Worm (Caenorhabditis elegans) whole organism, L3 larva: ENCODE data around the gene F15B9.8.

Experiments used
- R02D3.7 ChIP-seq: fragments of 150-350 bp; optimal IDR thresholded peaks from 2 replicates; lab custom pipeline; 2014; ENCODE audit warnings: missing biosample characterization, missing genetic modification characterization
- ZK546.5 ChIP-seq: sonication (generic microtip); optimal IDR thresholded peaks from 2 replicates; lab custom pipeline; 2017; ENCODE audit warnings: missing biosample characterization, missing genetic modification characterization
- aly-2 ChIP-seq: fragments of 150-350 bp; optimal IDR thresholded peaks from 2 replicates; lab custom pipeline; 2014; ENCODE audit warnings: missing biosample characterization, missing genetic modification characterization
- ama-1 ChIP-seq: fragments of 150-350 bp; optimal IDR thresholded peaks from 2 replicates; lab custom pipeline; 2018
- ceh-16 ChIP-seq: sonication (generic microtip); optimal IDR thresholded peaks from 2 replicates; lab custom pipeline; 2017; ENCODE audit warnings: missing biosample characterization, missing genetic modification characterization
- ceh-28 ChIP-seq: fragments of 150-350 bp; optimal IDR thresholded peaks from 2 replicates; lab custom pipeline; 2014; ENCODE audit warnings: missing biosample characterization, missing genetic modification reagents, missing genetic modification characterization
- ceh-82 ChIP-seq: fragments of 150-350 bp; optimal IDR thresholded peaks from 2 replicates; lab custom pipeline; 2014; ENCODE audit warnings: missing biosample characterization, missing genetic modification characterization
- ceh-9 ChIP-seq: sonication (generic microtip); optimal IDR thresholded peaks from 2 replicates; lab custom pipeline; 2018; ENCODE audit warnings: missing biosample characterization, missing genetic modification characterization
- daf-12 ChIP-seq: fragments of 150-350 bp; optimal IDR thresholded peaks from 2 replicates; lab custom pipeline; 2014; ENCODE audit warnings: missing biosample characterization, missing genetic modification reagents, missing genetic modification characterization
- egl-27 ChIP-seq: sonication (generic microtip); optimal IDR thresholded peaks from 4 replicates; lab custom pipeline; 2017; ENCODE audit warnings: missing biosample characterization, missing genetic modification reagents, missing genetic modification characterization
- egl-5 ChIP-seq: fragments of 150-350 bp; optimal IDR thresholded peaks from 2 replicates; lab custom pipeline; 2017; ENCODE audit warnings: missing biosample characterization, missing genetic modification reagents, missing genetic modification characterization, inconsistent platforms
- elt-1 ChIP-seq: fragments of 150-350 bp; optimal IDR thresholded peaks from 2 replicates; lab custom pipeline; 2014; ENCODE audit warnings: missing biosample characterization, missing genetic modification characterization
- elt-2 ChIP-seq: sonication (generic microtip); optimal IDR thresholded peaks from 2 replicates; lab custom pipeline; 2016; ENCODE audit warnings: missing genetic modification reagents, mild to moderate bottlenecking, missing genetic modification characterization, missing compliant biosample characterization
- elt-3 ChIP-seq, 3 experiments: fragments of 150-350 bp in 1 of 3; sonication (generic microtip) in 2 of 3; optimal IDR thresholded peaks; 2 replicates in 2 of 3; 4 replicates in 1 of 3; lab custom pipeline; 2014 to 2017; ENCODE audit warnings: missing biosample characterization in 3 of 3, missing genetic modification characterization in 3 of 3
- eor-1 ChIP-seq, 2 experiments: fragments of 150-350 bp; optimal IDR thresholded peaks; 2 replicates each; lab custom pipeline; 2014 to 2018; ENCODE audit warnings: missing biosample characterization in 2 of 2, missing genetic modification characterization in 2 of 2
- fkh-10 ChIP-seq: sonication (generic microtip); optimal IDR thresholded peaks from 2 replicates; lab custom pipeline; 2017; ENCODE audit warnings: missing biosample characterization, missing genetic modification reagents, missing genetic modification characterization
- fkh-2 ChIP-seq: fragments of 150-350 bp; optimal IDR thresholded peaks from 2 replicates; lab custom pipeline; 2014; ENCODE audit warnings: missing biosample characterization, missing genetic modification reagents, missing genetic modification characterization
- fos-1 ChIP-seq: fragments of 150-350 bp; optimal IDR thresholded peaks from 2 replicates; lab custom pipeline; 2014; ENCODE audit warnings: missing biosample characterization, missing genetic modification characterization
- hmg-11 ChIP-seq: sonication (generic microtip); optimal IDR thresholded peaks from 2 replicates; lab custom pipeline; 2016; ENCODE audit warnings: missing genetic modification characterization, missing compliant biosample characterization
- jun-1 ChIP-seq: fragments of 150-350 bp; optimal IDR thresholded peaks from 2 replicates; lab custom pipeline; 2014; ENCODE audit warnings: missing biosample characterization, missing genetic modification reagents, missing genetic modification characterization
- lin-15B ChIP-seq: fragments of 150-350 bp; optimal IDR thresholded peaks from 2 replicates; lab custom pipeline; 2014; ENCODE audit warnings: missing biosample characterization, missing genetic modification characterization
- lin-39 ChIP-seq: fragments of 150-350 bp; optimal IDR thresholded peaks from 2 replicates; lab custom pipeline; 2018; ENCODE audit warnings: missing biosample characterization, missing genetic modification reagents, missing genetic modification characterization
- lsy-12 ChIP-seq: sonication (generic microtip); optimal IDR thresholded peaks from 2 replicates; lab custom pipeline; 2016; ENCODE audit warnings: mild to moderate bottlenecking, missing genetic modification characterization, missing compliant biosample characterization
- mdl-1 ChIP-seq: fragments of 150-350 bp; optimal IDR thresholded peaks from 2 replicates; lab custom pipeline; 2014; ENCODE audit warnings: missing biosample characterization, missing genetic modification characterization
- mml-1 ChIP-seq: fragments of 150-350 bp; sonication (generic microtip); optimal IDR thresholded peaks from 3 replicates; lab custom pipeline; 2014; ENCODE audit warnings: missing biosample characterization, missing genetic modification characterization
- nfya-1 ChIP-seq: sonication (generic microtip); optimal IDR thresholded peaks from 2 replicates; lab custom pipeline; 2017; ENCODE audit warnings: missing genetic modification characterization, mild to moderate bottlenecking, missing compliant biosample characterization, antibody characterized with exemption, moderate library complexity; ENCODE audit not compliant: insufficient read depth
- nhr-11 ChIP-seq: fragments of 150-350 bp; optimal IDR thresholded peaks from 2 replicates; lab custom pipeline; 2014; ENCODE audit warnings: missing biosample characterization, missing genetic modification characterization
- nhr-12 ChIP-seq: fragments of 150-350 bp; optimal IDR thresholded peaks from 2 replicates; lab custom pipeline; 2014; ENCODE audit warnings: missing biosample characterization, missing genetic modification characterization
- nhr-23 ChIP-seq: fragments of 150-350 bp; optimal IDR thresholded peaks from 2 replicates; lab custom pipeline; 2014; ENCODE audit warnings: missing biosample characterization, missing genetic modification reagents, missing genetic modification characterization
- nhr-237 ChIP-seq: fragments of 150-350 bp; optimal IDR thresholded peaks from 2 replicates; lab custom pipeline; 2014; ENCODE audit warnings: missing biosample characterization, missing genetic modification characterization
- nhr-25 ChIP-seq: sonication (generic microtip); optimal IDR thresholded peaks from 2 replicates; lab custom pipeline; 2017; ENCODE audit warnings: missing biosample characterization, missing genetic modification characterization
- nhr-28 ChIP-seq: fragments of 150-350 bp; optimal IDR thresholded peaks from 2 replicates; lab custom pipeline; 2014; ENCODE audit warnings: missing biosample characterization, missing genetic modification characterization
- nhr-67 ChIP-seq: fragments of 150-350 bp; optimal IDR thresholded peaks from 2 replicates; lab custom pipeline; 2014; ENCODE audit warnings: missing biosample characterization, missing genetic modification characterization
- nhr-76 ChIP-seq: fragments of 150-350 bp; sonication (generic microtip); optimal IDR thresholded peaks from 5 replicates; lab custom pipeline; 2014; ENCODE audit warnings: missing biosample characterization, missing genetic modification characterization
- nhr-77 ChIP-seq: fragments of 150-350 bp; optimal IDR thresholded peaks from 2 replicates; lab custom pipeline; 2014; ENCODE audit warnings: missing biosample characterization, missing genetic modification characterization
- pha-4 ChIP-seq: fragments of 150-350 bp; optimal IDR thresholded peaks from 2 replicates; lab custom pipeline; 2014; ENCODE audit warnings: missing biosample characterization, missing genetic modification reagents, missing genetic modification characterization
- pqm-1 ChIP-seq: fragments of 150-350 bp; optimal IDR thresholded peaks from 2 replicates; lab custom pipeline; 2017; ENCODE audit warnings: missing biosample characterization, missing genetic modification characterization, inconsistent platforms
- sea-2 ChIP-seq: fragments of 150-350 bp; sonication (generic microtip); optimal IDR thresholded peaks from 4 replicates; lab custom pipeline; 2014; ENCODE audit warnings: missing biosample characterization, missing genetic modification reagents, missing genetic modification characterization
- skn-1 ChIP-seq: fragments of 150-350 bp; optimal IDR thresholded peaks from 2 replicates; lab custom pipeline; 2014; ENCODE audit warnings: missing biosample characterization, missing genetic modification characterization
- snpc-4 ChIP-seq: fragments of 150-350 bp; optimal IDR thresholded peaks from 2 replicates; lab custom pipeline; 2014; ENCODE audit warnings: missing biosample characterization, missing genetic modification characterization
- tbx-2 ChIP-seq: sonication (generic microtip); optimal IDR thresholded peaks from 2 replicates; lab custom pipeline; 2016; ENCODE audit warnings: mild to moderate bottlenecking, missing genetic modification characterization, missing compliant biosample characterization
- unc-39 ChIP-seq: sonication (generic microtip); optimal IDR thresholded peaks from 4 replicates; lab custom pipeline; 2017; ENCODE audit warnings: missing biosample characterization, missing genetic modification characterization
- unc-62 ChIP-seq: fragments of 150-350 bp; sonication (generic microtip); optimal IDR thresholded peaks from 4 replicates; lab custom pipeline; 2014; ENCODE audit warnings: missing biosample characterization, missing genetic modification reagents, missing genetic modification characterization
- zag-1 ChIP-seq: fragments of 150-350 bp; optimal IDR thresholded peaks from 2 replicates; lab custom pipeline; 2014; ENCODE audit warnings: missing biosample characterization, missing genetic modification characterization
- ztf-11 ChIP-seq: fragments of 150-350 bp; optimal IDR thresholded peaks from 2 replicates; lab custom pipeline; 2014; ENCODE audit warnings: missing biosample characterization, missing genetic modification characterization
- ztf-4 ChIP-seq: fragments of 150-350 bp; optimal IDR thresholded peaks from 2 replicates; lab custom pipeline; 2014; ENCODE audit warnings: missing biosample characterization, missing genetic modification characterization

Gene F15B9.8

ce11 chrV:12944775-12945174 lies 43.6 kb upstream of the F15B9.8 start, which contains the start of gene grl-2:
Gene grl-2 (plus strand): TSS chrV:12945075.
- TF ChIP-seq skn-1 (tag; lab: Kevin White, UChicago) (no peak), unc-62 (GFP tag; lab: Kevin White, UChicago) (no peak), lin-15B (no peak), nhr-28 (no peak), ceh-28 (tag; lab: Kevin White, UChicago) (no peak), nhr-76 (tag; lab: Kevin White, UChicago) (no peak), mml-1 (no peak), pha-4 (tag; lab: Kevin White, UChicago) (no peak)

- no peak for TF ChIP-seq jun-1 (tag; lab: Kevin White, UChicago)
- TF ChIP-seq pqm-1 (tag; lab: Kevin White, UChicago): no peak
- no peak for TF ChIP-seq nhr-23 (tag; lab: Kevin White, UChicago)
- TF ChIP-seq ztf-11 (tag; lab: Kevin White, UChicago): no peak
- no peak for TF ChIP-seq unc-62 (GFP tag; lab: Kevin White, UChicago)
- no peak for TF ChIP-seq ZK546.5 (tag; lab: Kevin White, UChicago)
- TF ChIP-seq nfya-1: no peak
- TF ChIP-seq elt-1 (tag; lab: Kevin White, UChicago): no peak
- no peak for TF ChIP-seq mdl-1
- TF ChIP-seq mml-1: no peak
- TF ChIP-seq snpc-4 (tag; lab: Kevin White, UChicago): no peak
- TF ChIP-seq tbx-2 (tag; lab: Kevin White, UChicago): no peak
- no peak for TF ChIP-seq sea-2 (GFP tag; lab: Kevin White, UChicago)
- no peak for TF ChIP-seq ama-1 (lab: Kevin White, UChicago)
- TF ChIP-seq ztf-4 (tag; lab: Kevin White, UChicago): no peak
- TF ChIP-seq nhr-12 (tag; lab: Kevin White, UChicago): no peak
- TF ChIP-seq egl-5 (tag; lab: Kevin White, UChicago): no peak
- TF ChIP-seq nhr-25 (tag; lab: Kevin White, UChicago): no peak
- TF ChIP-seq elt-2 (tag; lab: Kevin White, UChicago): no peak
- TF ChIP-seq zag-1 (tag; lab: Kevin White, UChicago): no peak
These were observed 38.7 kb upstream of the F15B9.8 start, which contains the start of gene T16G1.13 for ce11 chrV:12949607-12950006. Gene T16G1.13 (plus strand): TSS chrV:12949907.

- TF ChIP-seq nhr-23 (tag; lab: Kevin White, UChicago) (peak; percentile 18), lin-15B (peak; percentile 58), jun-1 (tag; lab: Kevin White, UChicago) (no peak), nhr-28 (no peak), eor-1 (tag; optimal IDR thresholded peaks at IDR 0.05; lab: Kevin White, UChicago) (no peak), egl-5 (tag; lab: Kevin White, UChicago) (no peak), elt-2 (tag; lab: Kevin White, UChicago) (peak; percentile 42), fkh-2 (no peak), R02D3.7 (tag; lab: Kevin White, UChicago) (no peak), egl-27 (tag; lab: Kevin White, UChicago) (no peak), mdl-1 (no peak), ztf-11 (tag; lab: Kevin White, UChicago) (no peak), ZK546.5 (tag; lab: Kevin White, UChicago) (no peak), elt-3 (tag; optimal IDR thresholded peaks at IDR 0.05; lab: Kevin White, UChicago) (no peak), skn-1 (tag; lab: Kevin White, UChicago) (no peak), nhr-11 (tag; lab: Kevin White, UChicago) (no peak), ceh-16 (no peak), hmg-11 (tag; lab: Kevin White, UChicago) (peak; percentile 42), pha-4 (tag; lab: Kevin White, UChicago) (peak; percentile 71), mml-1 (no peak), fkh-10 (GFP tag; lab: Kevin White, UChicago) (no peak), ceh-9 (tag; lab: Kevin White, UChicago) (no peak), pqm-1 (tag; lab: Kevin White, UChicago) (peak; percentile 22), zag-1 (tag; lab: Kevin White, UChicago) (no peak), nhr-12 (tag; lab: Kevin White, UChicago) (no peak), tbx-2 (tag; lab: Kevin White, UChicago) (no peak), sea-2 (GFP tag; lab: Kevin White, UChicago) (no peak), nhr-237 (no peak), daf-12 (tag; lab: Kevin White, UChicago) (no peak), unc-62 (GFP tag; lab: Kevin White, UChicago) (no peak), snpc-4 (tag; lab: Kevin White, UChicago) (peak; percentile 54), lsy-12 (tag; lab: Kevin White, UChicago) (no peak), fos-1 (tag; lab: Kevin White, UChicago) (no peak), aly-2 (no peak), nhr-77 (no peak), nhr-76 (tag; lab: Kevin White, UChicago) (no peak), nhr-67 (tag; lab: Kevin White, UChicago) (no peak), elt-1 (tag; lab: Kevin White, UChicago) (no peak), unc-39 (tag; lab: Kevin White, UChicago) (no peak), ztf-4 (tag; lab: Kevin White, UChicago) (no peak), lin-39 (peak; percentile 4), ceh-82 (tag; lab: Kevin White, UChicago) (no peak)
These were observed 37.4 kb upstream of the F15B9.8 start, which contains the start of the genes T16G1.9 and T16G1.18 for ce11 chrV:12950812-12951528. Gene T16G1.9 (minus strand): TSS chrV:12950862. Gene T16G1.18 (plus strand): TSS chrV:12951304.
